Fruit fly (Drosophila melanogaster) whole organism, embryonic: ENCODE data around the gene CG14450.

ENCODE experiments used
- BEAF-32 ChIP-seq: fragments of 200-800 bp; sonication (Bioruptor generic); optimal IDR thresholded peaks from 3 replicates; lab custom pipeline; 2017; ENCODE audit warnings: missing biosample characterization, missing genetic modification characterization, mild to moderate bottlenecking, moderate library complexity, missing genetic modification reagents
- Bgb ChIP-seq: fragments of 200-800 bp; sonication (Bioruptor generic); IDR thresholded peaks from 2 replicates; pipeline ENCODE4 v1.3.6; 2022; ENCODE audit warnings: missing biosample characterization, missing genetic modification characterization; ENCODE audit not compliant: partially characterized antibody
- CG10321 ChIP-seq: fragments of 200-800 bp; sonication (Bioruptor generic); IDR thresholded peaks from 2 replicates; pipeline ENCODE4 v1.3.6; 2022; ENCODE audit warnings: missing biosample characterization, missing genetic modification characterization
- CG11398 ChIP-seq: fragments of 200-800 bp; sonication (Bioruptor generic); optimal IDR thresholded peaks from 2 replicates; lab custom pipeline; 2016; ENCODE audit warnings: missing biosample characterization, missing genetic modification characterization
- CG11696 ChIP-seq: fragments of 200-800 bp; sonication (Bioruptor generic); IDR thresholded peaks from 2 replicates; pipeline ENCODE4 v1.3.6; 2022; ENCODE audit warnings: missing biosample characterization, missing genetic modification characterization
- CG1529 ChIP-seq: fragments of 200-800 bp; sonication (Bioruptor generic); optimal IDR thresholded peaks from 3 replicates; lab custom pipeline; 2018; ENCODE audit warnings: missing biosample characterization, missing genetic modification characterization
- CG15479 ChIP-seq: fragments of 200-800 bp; sonication (Bioruptor generic); optimal IDR thresholded peaks from 3 replicates; lab custom pipeline; 2019; ENCODE audit warnings: missing biosample characterization, mild to moderate bottlenecking, missing genetic modification characterization, moderate library complexity
- CG1603 ChIP-seq: fragments of 200-800 bp; sonication (Bioruptor generic); optimal IDR thresholded peaks from 2 replicates; lab custom pipeline; 2019; ENCODE audit warnings: missing biosample characterization, mild to moderate bottlenecking, missing genetic modification characterization, moderate library complexity
- CG1647 ChIP-seq: fragments of 200-800 bp; sonication (Bioruptor generic); optimal IDR thresholded peaks from 3 replicates; lab custom pipeline; 2016; ENCODE audit warnings: missing biosample characterization, missing genetic modification characterization
- CG17385 ChIP-seq: fragments of 200-800 bp; sonication (Bioruptor generic); optimal IDR thresholded peaks from 3 replicates; lab custom pipeline; 2018; ENCODE audit warnings: missing biosample characterization, mild to moderate bottlenecking, missing genetic modification characterization
- CG17612 ChIP-seq: fragments of 200-800 bp; sonication (Bioruptor generic); IDR thresholded peaks from 2 replicates; pipeline ENCODE4 v1.3.6; 2022; ENCODE audit warnings: missing biosample characterization, missing genetic modification characterization
- CG1792 ChIP-seq: fragments of 200-800 bp; sonication (Bioruptor generic); optimal IDR thresholded peaks from 2 replicates; lab custom pipeline; 2016; ENCODE audit warnings: missing biosample characterization, missing genetic modification characterization
- CG18011 ChIP-seq: fragments of 200-800 bp; sonication (Bioruptor generic); optimal IDR thresholded peaks from 2 replicates; lab custom pipeline; 2017; ENCODE audit warnings: missing biosample characterization, missing genetic modification characterization, mild to moderate bottlenecking, moderate library complexity, missing genotype
- CG18262 ChIP-seq: fragments of 200-800 bp; optimal IDR thresholded peaks from 3 replicates; lab custom pipeline; 2019; ENCODE audit warnings: missing biosample characterization, mild to moderate bottlenecking, missing genetic modification characterization, moderate library complexity
- CG2199 ChIP-seq: fragments of 200-800 bp; sonication (Bioruptor generic); IDR thresholded peaks from 3 replicates; pipeline ENCODE4 v1.3.6; 2022; ENCODE audit warnings: missing biosample characterization, missing genetic modification characterization
- CG2889 ChIP-seq: fragments of 200-800 bp; sonication (Bioruptor generic); IDR thresholded peaks from 3 replicates; pipeline ENCODE4 v1.3.6; 2022; ENCODE audit warnings: missing biosample characterization, missing genetic modification characterization
- CG4820 ChIP-seq: fragments of 200-800 bp; sonication (Bioruptor generic); optimal IDR thresholded peaks from 3 replicates; lab custom pipeline; 2016; ENCODE audit warnings: missing biosample characterization, missing genetic modification characterization
- CG5245 ChIP-seq: fragments of 200-800 bp; sonication (Bioruptor generic); optimal IDR thresholded peaks from 3 replicates; lab custom pipeline; 2016; ENCODE audit warnings: missing biosample characterization, missing genetic modification characterization
- CG6689 ChIP-seq: fragments of 200-800 bp; sonication (Bioruptor generic); IDR thresholded peaks from 2 replicates; pipeline ENCODE4 v1.3.6; 2022; ENCODE audit warnings: missing biosample characterization, missing genetic modification characterization
- CG7556 ChIP-seq: fragments of 200-800 bp; sonication (Bioruptor generic); optimal IDR thresholded peaks from 2 replicates; lab custom pipeline; 2017; ENCODE audit warnings: missing biosample characterization, mild to moderate bottlenecking, missing genetic modification characterization
- CG7745 ChIP-seq: fragments of 200-800 bp; sonication (Bioruptor generic); optimal IDR thresholded peaks from 2 replicates; lab custom pipeline; 2018; ENCODE audit warnings: missing biosample characterization, mild to moderate bottlenecking, missing genetic modification characterization, moderate library complexity
- CG8388 ChIP-seq: fragments of 200-800 bp; sonication (Bioruptor generic); optimal IDR thresholded peaks from 2 replicates; lab custom pipeline; 2019; ENCODE audit warnings: missing biosample characterization, mild to moderate bottlenecking, missing genetic modification characterization, moderate library complexity
- CoRest ChIP-seq: fragments of 200-800 bp; sonication (Bioruptor generic); optimal IDR thresholded peaks from 3 replicates; lab custom pipeline; 2018; ENCODE audit warnings: missing biosample characterization, mild to moderate bottlenecking, missing genetic modification characterization, moderate library complexity
- Deaf1 ChIP-seq: fragments of 200-800 bp; optimal IDR thresholded peaks from 3 replicates; lab custom pipeline; 2019; ENCODE audit warnings: missing biosample characterization, mild to moderate bottlenecking, missing genetic modification characterization, moderate library complexity
- Doc2 ChIP-seq: fragments of 200-800 bp; sonication (Bioruptor generic); IDR thresholded peaks from 2 replicates; pipeline ENCODE4 v1.3.6; 2022; ENCODE audit warnings: missing biosample characterization, missing genetic modification characterization
- Doc3 ChIP-seq: fragments of 200-800 bp; sonication (Bioruptor generic); IDR thresholded peaks from 3 replicates; pipeline ENCODE4 v1.3.6; 2022; ENCODE audit warnings: missing biosample characterization, missing genetic modification characterization; ENCODE audit not compliant: partially characterized antibody
- HLHmδ ChIP-seq: fragments of 200-800 bp; sonication (Bioruptor generic); optimal IDR thresholded peaks from 2 replicates; lab custom pipeline; 2018; ENCODE audit warnings: missing biosample characterization, mild to moderate bottlenecking, missing genetic modification characterization, moderate library complexity
- Hr51 ChIP-seq, 2 experiments: fragments of 200-800 bp; sonication (Bioruptor generic); optimal IDR thresholded peaks; 2 replicates in 1 of 2; 3 replicates in 1 of 2; lab custom pipeline; 2016 to 2018; ENCODE audit warnings: missing biosample characterization in 2 of 2, missing genetic modification characterization in 2 of 2, mild to moderate bottlenecking in 1 of 2, moderate library complexity in 1 of 2
- MBD-R2 ChIP-seq: fragments of 200-800 bp; sonication (Bioruptor generic); IDR thresholded peaks from 2 replicates; pipeline ENCODE4 v1.3.6; 2022; ENCODE audit warnings: missing biosample characterization, missing genetic modification characterization
- Med ChIP-seq: fragments of 200-800 bp; sonication (Bioruptor generic); peaks from one replicate; lab custom pipeline; 2016; ENCODE audit warnings: missing biosample characterization, missing genetic modification characterization, mild to moderate bottlenecking, inconsistent platforms, moderate library complexity
- Mes4 ChIP-seq: fragments of 200-800 bp; sonication (Bioruptor generic); optimal IDR thresholded peaks from 2 replicates; lab custom pipeline; 2016; ENCODE audit warnings: missing biosample characterization, missing genetic modification characterization
- Oli ChIP-seq: fragments of 200-800 bp; sonication (Bioruptor generic); optimal IDR thresholded peaks from 2 replicates; lab custom pipeline; 2018; ENCODE audit warnings: missing biosample characterization, mild to moderate bottlenecking, missing genetic modification characterization, moderate library complexity
- br ChIP-seq: fragments of >200 bp; optimal IDR thresholded peaks from 2 replicates; lab custom pipeline; 2017
- dimm ChIP-seq: fragments of 200-800 bp; sonication (Bioruptor generic); IDR thresholded peaks from 2 replicates; pipeline ENCODE4 v1.3.6; 2022; ENCODE audit warnings: missing biosample characterization, missing genetic modification characterization
- dmrt99B ChIP-seq: fragments of 200-800 bp; sonication (Bioruptor generic); optimal IDR thresholded peaks from 2 replicates; lab custom pipeline; 2018; ENCODE audit warnings: missing biosample characterization, mild to moderate bottlenecking, missing genetic modification characterization, moderate library complexity
- esg ChIP-seq: fragments of 200-800 bp; sonication (Bioruptor generic); conservative IDR thresholded peaks from 2 replicates; pipeline ENCODE4 v1.3.6; 2022; ENCODE audit warnings: missing biosample characterization, missing genetic modification characterization
- fd102C ChIP-seq: fragments of 200-800 bp; sonication (Bioruptor generic); optimal IDR thresholded peaks from 2 replicates; lab custom pipeline; 2018; ENCODE audit warnings: missing biosample characterization, mild to moderate bottlenecking, missing genetic modification characterization, moderate library complexity
- hb ChIP-seq: fragments of 200-800 bp; sonication (Bioruptor generic); IDR thresholded peaks from 3 replicates; pipeline ENCODE4 v1.3.6; 2022; ENCODE audit warnings: missing biosample characterization, missing genetic modification characterization; ENCODE audit not compliant: partially characterized antibody
- hkb ChIP-seq, 2 experiments: fragments of 200-800 bp in 1 of 2; fragments of >200 bp in 1 of 2; sonication (Bioruptor generic) in 1 of 2; IDR thresholded peaks in 1 of 2; optimal IDR thresholded peaks in 1 of 2; 2 replicates each; pipeline versions ENCODE4 v1.3.6 to Lab custom; 2017 to 2022; ENCODE audit warnings: missing biosample characterization in 1 of 2, missing genetic modification characterization in 1 of 2
- ken ChIP-seq: fragments of 200-800 bp; sonication (Bioruptor generic); IDR thresholded peaks from 3 replicates; pipeline ENCODE4 v1.3.6; 2022; ENCODE audit warnings: missing biosample characterization, missing genetic modification characterization
- lbe ChIP-seq: fragments of 200-800 bp; sonication (Bioruptor generic); optimal IDR thresholded peaks from 2 replicates; lab custom pipeline; 2016; ENCODE audit warnings: missing biosample characterization, mild to moderate bottlenecking, missing genetic modification characterization
- lola ChIP-seq, 3 experiments: fragments of >200 bp in 2 of 3; fragments of 200-800 bp in 1 of 3; sonication (Bioruptor generic) in 1 of 3; optimal IDR thresholded peaks; 2 replicates each; lab custom pipeline; 2017 to 2019; ENCODE audit warnings: missing biosample characterization in 3 of 3, missing genetic modification characterization in 3 of 3, mild to moderate bottlenecking in 1 of 3, moderate library complexity in 1 of 3
- nerfin-1 ChIP-seq: fragments of 200-800 bp; sonication (Bioruptor generic); optimal IDR thresholded peaks from 3 replicates; lab custom pipeline; 2019; ENCODE audit warnings: missing biosample characterization, mild to moderate bottlenecking, missing genetic modification characterization, moderate library complexity
- phol ChIP-seq: fragments of 200-800 bp; sonication (Bioruptor generic); optimal IDR thresholded peaks from 3 replicates; lab custom pipeline; 2018; ENCODE audit warnings: missing biosample characterization, mild to moderate bottlenecking, missing genetic modification characterization, moderate library complexity
- row ChIP-seq: fragments of 200-800 bp; sonication (Bioruptor generic); IDR thresholded peaks from 3 replicates; pipeline ENCODE4 v1.3.6; 2022; ENCODE audit warnings: missing biosample characterization, missing genetic modification characterization
- vfl ChIP-seq: fragments of 200-800 bp; sonication (Bioruptor generic); optimal IDR thresholded peaks from 2 replicates; lab custom pipeline; 2016; ENCODE audit warnings: missing biosample characterization, missing genetic modification characterization
- vvl ChIP-seq: fragments of 200-800 bp; sonication (Bioruptor generic); IDR thresholded peaks from 2 replicates; pipeline ENCODE4 v1.3.6; 2022; ENCODE audit warnings: missing biosample characterization, missing genetic modification characterization

Gene CG14450

dm6 chr3L:22749147-22749550 is 21.6 kb upstream of the CG14450 start, which contains the start of gene SPoCk (continued):
- TF ChIP-seq CG18011: peak; percentile 67
- TF ChIP-seq HLHmδ (GFP tag; lab: Kevin White, UChicago): peak; percentile 17
- peak; percentile 19 for TF ChIP-seq BEAF-32
- TF ChIP-seq lbe (GFP tag; lab: Kevin White, UChicago): peak; percentile 5
- TF ChIP-seq Deaf1 (tag; lab: Kevin White, UChicago): peak; percentile 48

dm6 chr3L:22742945-22743582 is 15.5 kb upstream of the CG14450 start:
- TF ChIP-seq esg (GFP tag; lab: Robert Waterston, UW): no peak
- peak; percentile 5 for TF ChIP-seq CG1603 (tag; lab: Kevin White, UChicago)
- no peak for TF ChIP-seq br (lab: Kevin White, UChicago)
- TF ChIP-seq CG1529 (GFP tag; lab: Kevin White, UChicago): peak; percentile 6
- no peak for TF ChIP-seq CG2889
- no peak for TF ChIP-seq CG7745
- no peak for TF ChIP-seq Doc3
- no peak for TF ChIP-seq Mes4 (GFP tag; lab: Kevin White, UChicago)
- TF ChIP-seq CG7556 (GFP tag; lab: Kevin White, UChicago): peak; percentile 22
- TF ChIP-seq CG18262: peak; percentile 54
- no peak for TF ChIP-seq Bgb (GFP tag; lab: Robert Waterston, UW)
- no peak for TF ChIP-seq CG15479 (GFP tag; lab: Kevin White, UChicago)
- peak; percentile 83 for TF ChIP-seq CG17385 (GFP tag; lab: Kevin White, UChicago)
- TF ChIP-seq CG17612 (GFP tag; lab: Robert Waterston, UW): no peak
- no peak for TF ChIP-seq hb (GFP tag; lab: Robert Waterston, UW)
- no peak for TF ChIP-seq MBD-R2 (GFP tag; lab: Robert Waterston, UW)
- TF ChIP-seq Med (GFP tag; lab: Kevin White, UChicago): peak; percentile 16
- TF ChIP-seq vfl (GFP tag; lab: Kevin White, UChicago): no peak
- TF ChIP-seq Deaf1 (tag; lab: Kevin White, UChicago): no peak
- TF ChIP-seq Oli: peak; percentile 36
- TF ChIP-seq dmrt99B (tag; lab: Kevin White, UChicago): peak; percentile 15
- TF ChIP-seq CG6689 (GFP tag; lab: Robert Waterston, UW): no peak
- no peak for TF ChIP-seq dimm (GFP tag; lab: Robert Waterston, UW)
- peak; percentile 14 for TF ChIP-seq CG4820
- no peak for TF ChIP-seq fd102C
- TF ChIP-seq CG1792 (GFP tag; lab: Kevin White, UChicago): no peak
- no peak for TF ChIP-seq CG11696 (GFP tag; lab: Robert Waterston, UW)
- TF ChIP-seq CG2199 (GFP tag; lab: Robert Waterston, UW): no peak
- TF ChIP-seq CG10321 (GFP tag; lab: Robert Waterston, UW): no peak
- TF ChIP-seq CG5245: peak; percentile 6
- peak; percentile 58 for TF ChIP-seq row
- TF ChIP-seq vvl (GFP tag; lab: Robert Waterston, UW): peak; percentile 44
- TF ChIP-seq lola (GFP tag; optimal IDR thresholded peaks at IDR 0.05; lab: Kevin White, UChicago): peak in 1 of 3 experiments; percentile 37
- TF ChIP-seq CG1647 (GFP tag; lab: Kevin White, UChicago): no peak
- peak; percentile 38 for TF ChIP-seq phol (tag; lab: Kevin White, UChicago)
- no peak for TF ChIP-seq Doc2 (GFP tag; lab: Robert Waterston, UW)
- peak; percentile 18 for TF ChIP-seq CoRest
- no peak for TF ChIP-seq nerfin-1 (tag; lab: Kevin White, UChicago)
- peak; percentile 11 for TF ChIP-seq CG8388 (GFP tag; lab: Kevin White, UChicago)
- no peak for TF ChIP-seq CG11398
- no peak for TF ChIP-seq ken (GFP tag; lab: Robert Waterston, UW)
- peak in 1 of 2 experiments; percentile 3 for TF ChIP-seq Hr51 (GFP tag; optimal IDR thresholded peaks at IDR 0.05; lab: Kevin White, UChicago)
- TF ChIP-seq hkb (optimal IDR thresholded peaks at IDR 0.05; lab: Kevin White, UChicago): no peak
- TF ChIP-seq hkb (GFP tag; IDR thresholded peaks at IDR 0.05; lab: Robert Waterston, UW): 0 out of 2 replicates have a peak, but pooled peaks have one; percentile 39
